Worm (Caenorhabditis elegans): Measurements from ENCODE around the gene ZK1240.3.

The ZK1240.3 gene

ce11 chrII:2342004-2342479, 21.9 kb downstream of the ZK1240.3 start, which contains the start of gene F43C11.6:
Gene F43C11.6, plus strand, starts transcription at chrII:2342429.
- TF ChIP-seq aly-1 (tag; optimal IDR thresholded peaks at IDR 0.05): no peak
- no peak for TF ChIP-seq tbx-11 (GFP tag; IDR thresholded peaks at IDR 0.05)
- no peak for TF ChIP-seq F13C5.2 (tag; optimal IDR thresholded peaks at IDR 0.05)
- no peak for TF ChIP-seq tra-4 (tag; optimal IDR thresholded peaks at IDR 0.05)
- TF ChIP-seq ama-1 (optimal IDR thresholded peaks at IDR 0.05): no peak
- TF ChIP-seq sea-1 (GFP tag; conservative IDR thresholded peaks at IDR 0.05): no peak
- TF ChIP-seq ceh-13 (GFP tag; optimal IDR thresholded peaks at IDR 0.05): no peak
- TF ChIP-seq ceh-36 (tag; optimal IDR thresholded peaks at IDR 0.05): no peak
- no peak for TF ChIP-seq ets-7 (tag; optimal IDR thresholded peaks at IDR 0.05)
- no peak for TF ChIP-seq B0310.2 (tag; optimal IDR thresholded peaks at IDR 0.05)
- no peak for TF ChIP-seq hmbx-1 (tag; optimal IDR thresholded peaks at IDR 0.05)
- TF ChIP-seq hnd-1 (tag; optimal IDR thresholded peaks at IDR 0.05): no peak
- TF ChIP-seq flt-1 (GFP tag; IDR thresholded peaks at IDR 0.05): no peak
- TF ChIP-seq scrt-1 (GFP tag; IDR thresholded peaks at IDR 0.05): no peak
- TF ChIP-seq hmg-4 (GFP tag; optimal IDR thresholded peaks at IDR 0.05): no peak
- TF ChIP-seq pes-1 (GFP tag; IDR thresholded peaks at IDR 0.05): no peak
- no peak for TF ChIP-seq tbx-37 (GFP tag; conservative IDR thresholded peaks at IDR 0.05)

ce11 chrII:2346672-2347071, 26.5 kb downstream of the ZK1240.3 start, which contains the start of gene F43C11.4:
Gene F43C11.4, plus strand, starts transcription at chrII:2346972.
- TF ChIP-seq hmbx-1 (tag; optimal IDR thresholded peaks at IDR 0.05): no peak

ce11 chrII:2352546-2352945, 32.4 kb downstream of the ZK1240.3 start, which contains the start of gene F43C11.10:
Gene F43C11.10, minus strand, starts transcription at chrII:2352646.
- TF ChIP-seq tbx-11 (GFP tag; IDR thresholded peaks at IDR 0.05) (no peak), ama-1 (optimal IDR thresholded peaks at IDR 0.05) (no peak), ceh-36 (tag; optimal IDR thresholded peaks at IDR 0.05) (no peak), ceh-13 (GFP tag; optimal IDR thresholded peaks at IDR 0.05) (no peak), F13C5.2 (tag; optimal IDR thresholded peaks at IDR 0.05) (no peak), ets-7 (tag; optimal IDR thresholded peaks at IDR 0.05) (no peak), hnd-1 (tag; optimal IDR thresholded peaks at IDR 0.05) (no peak), B0310.2 (tag; optimal IDR thresholded peaks at IDR 0.05) (no peak), scrt-1 (GFP tag; IDR thresholded peaks at IDR 0.05) (no peak), tra-4 (tag; optimal IDR thresholded peaks at IDR 0.05) (no peak), hmbx-1 (tag; optimal IDR thresholded peaks at IDR 0.05) (no peak), flt-1 (GFP tag; IDR thresholded peaks at IDR 0.05) (no peak), tbx-37 (GFP tag; conservative IDR thresholded peaks at IDR 0.05) (no peak), hmg-4 (GFP tag; optimal IDR thresholded peaks at IDR 0.05) (no peak), sea-1 (GFP tag; conservative IDR thresholded peaks at IDR 0.05) (no peak)

ce11 chrII:2353012-2353411, 32.9 kb downstream of the ZK1240.3 start, which contains the start of gene F43C11.3:
Gene F43C11.3, plus strand, starts transcription at chrII:2353312.
- TF ChIP-seq aly-1 (tag; optimal IDR thresholded peaks at IDR 0.05) (no peak), F13C5.2 (tag; optimal IDR thresholded peaks at IDR 0.05) (no peak), ceh-36 (tag; optimal IDR thresholded peaks at IDR 0.05) (no peak), B0310.2 (tag; optimal IDR thresholded peaks at IDR 0.05) (no peak), scrt-1 (GFP tag; IDR thresholded peaks at IDR 0.05) (no peak), tbx-11 (GFP tag; IDR thresholded peaks at IDR 0.05) (no peak)

ce11 chrII:2354476-2354875, 34.3 kb downstream of the ZK1240.3 start, which contains the start of gene F43C11.2:
Gene F43C11.2, plus strand, starts transcription at chrII:2354776.
- no peak for TF ChIP-seq tbx-11 (GFP tag; IDR thresholded peaks at IDR 0.05)
- TF ChIP-seq scrt-1 (GFP tag; IDR thresholded peaks at IDR 0.05): no peak
- no peak for TF ChIP-seq aly-1 (tag; optimal IDR thresholded peaks at IDR 0.05)
- no peak for TF ChIP-seq flt-1 (GFP tag; IDR thresholded peaks at IDR 0.05)
- TF ChIP-seq tbx-37 (GFP tag; conservative IDR thresholded peaks at IDR 0.05): no peak
- no peak for TF ChIP-seq hnd-1 (tag; optimal IDR thresholded peaks at IDR 0.05)
- TF ChIP-seq ceh-13 (GFP tag; optimal IDR thresholded peaks at IDR 0.05): no peak
- TF ChIP-seq hmg-4 (GFP tag; optimal IDR thresholded peaks at IDR 0.05): no peak
- no peak for TF ChIP-seq tra-4 (tag; optimal IDR thresholded peaks at IDR 0.05)
- no peak for TF ChIP-seq pes-1 (GFP tag; IDR thresholded peaks at IDR 0.05)
- TF ChIP-seq sea-1 (GFP tag; conservative IDR thresholded peaks at IDR 0.05): no peak
- TF ChIP-seq ets-7 (tag; optimal IDR thresholded peaks at IDR 0.05): no peak
- no peak for TF ChIP-seq ama-1 (optimal IDR thresholded peaks at IDR 0.05)
- no peak for TF ChIP-seq ceh-36 (tag; optimal IDR thresholded peaks at IDR 0.05)
- no peak for TF ChIP-seq B0310.2 (tag; optimal IDR thresholded peaks at IDR 0.05)
- no peak for TF ChIP-seq F13C5.2 (tag; optimal IDR thresholded peaks at IDR 0.05)
- TF ChIP-seq hmbx-1 (tag; optimal IDR thresholded peaks at IDR 0.05): no peak

ce11 chrII:2356795-2357194, 36.7 kb downstream of the ZK1240.3 start, which contains the start of gene F43C11.1:
Gene F43C11.1, plus strand, starts transcription at chrII:2357095.
- TF ChIP-seq tbx-11 (GFP tag; IDR thresholded peaks at IDR 0.05) (no peak), sea-1 (GFP tag; conservative IDR thresholded peaks at IDR 0.05) (no peak), ama-1 (optimal IDR thresholded peaks at IDR 0.05) (no peak), F13C5.2 (tag; optimal IDR thresholded peaks at IDR 0.05) (no peak), hnd-1 (tag; optimal IDR thresholded peaks at IDR 0.05) (no peak), B0310.2 (tag; optimal IDR thresholded peaks at IDR 0.05) (no peak), tbx-37 (GFP tag; conservative IDR thresholded peaks at IDR 0.05) (no peak), ets-7 (tag; optimal IDR thresholded peaks at IDR 0.05) (no peak), tra-4 (tag; optimal IDR thresholded peaks at IDR 0.05) (no peak), ceh-13 (GFP tag; optimal IDR thresholded peaks at IDR 0.05) (no peak), hmbx-1 (tag; optimal IDR thresholded peaks at IDR 0.05) (no peak), flt-1 (GFP tag; IDR thresholded peaks at IDR 0.05) (no peak), aly-1 (tag; optimal IDR thresholded peaks at IDR 0.05) (no peak), ceh-36 (tag; optimal IDR thresholded peaks at IDR 0.05) (no peak), hmg-4 (GFP tag; optimal IDR thresholded peaks at IDR 0.05) (no peak)

- no peak for TF ChIP-seq flt-1 (GFP tag; IDR thresholded peaks at IDR 0.05)
- TF ChIP-seq ceh-36 (tag; optimal IDR thresholded peaks at IDR 0.05): no peak
- no peak for TF ChIP-seq pes-1 (GFP tag; IDR thresholded peaks at IDR 0.05)
- no peak for TF ChIP-seq hmg-4 (GFP tag; optimal IDR thresholded peaks at IDR 0.05)
- TF ChIP-seq hnd-1 (tag; optimal IDR thresholded peaks at IDR 0.05): no peak
- no peak for TF ChIP-seq tbx-37 (GFP tag; conservative IDR thresholded peaks at IDR 0.05)
- no peak for TF ChIP-seq tbx-11 (GFP tag; IDR thresholded peaks at IDR 0.05)
- no peak for TF ChIP-seq sea-1 (GFP tag; conservative IDR thresholded peaks at IDR 0.05)
- TF ChIP-seq ets-7 (tag; optimal IDR thresholded peaks at IDR 0.05): no peak
- no peak for TF ChIP-seq aly-1 (tag; optimal IDR thresholded peaks at IDR 0.05)
- no peak for TF ChIP-seq scrt-1 (GFP tag; IDR thresholded peaks at IDR 0.05)
- TF ChIP-seq ceh-13 (GFP tag; optimal IDR thresholded peaks at IDR 0.05): no peak
- TF ChIP-seq ama-1 (optimal IDR thresholded peaks at IDR 0.05): no peak
- TF ChIP-seq F13C5.2 (tag; optimal IDR thresholded peaks at IDR 0.05): no peak
- TF ChIP-seq tra-4 (tag; optimal IDR thresholded peaks at IDR 0.05): no peak
- TF ChIP-seq hmbx-1 (tag; optimal IDR thresholded peaks at IDR 0.05): no peak
- no peak for TF ChIP-seq B0310.2 (tag; optimal IDR thresholded peaks at IDR 0.05)
Measured at ce11 chrII:2359965-2360364, 39.8 kb downstream of the ZK1240.3 start, which contains the start of gene F43C11.16. Gene F43C11.16, minus strand, starts transcription at chrII:2360065.
